Fruit fly (Drosophila melanogaster) whole organism, prepupa: ENCODE measurements around the gene L2HGDH.

ENCODE experiments used
- Blimp-1 ChIP-seq: fragments of 200-800 bp; sonication (Bioruptor generic); optimal IDR thresholded peaks from 3 replicates; lab custom pipeline; 2017; ENCODE audit warnings: missing biosample characterization, missing genetic modification characterization, mild to moderate bottlenecking, moderate library complexity, missing genetic modification reagents
- CG10631 ChIP-seq: fragments of 200-800 bp; sonication (Bioruptor generic); optimal IDR thresholded peaks from 2 replicates; lab custom pipeline; 2016; ENCODE audit warnings: missing biosample characterization, missing genetic modification characterization
- CG10669 ChIP-seq: fragments of 200-800 bp; sonication (Bioruptor generic); optimal IDR thresholded peaks from 3 replicates; lab custom pipeline; 2018; ENCODE audit warnings: missing biosample characterization, mild to moderate bottlenecking, missing genetic modification characterization, moderate library complexity
- CG11294 ChIP-seq: fragments of 200-800 bp; sonication (Bioruptor generic); IDR thresholded peaks from 2 replicates; pipeline ENCODE4 v1.3.6; 2022; ENCODE audit warnings: missing biosample characterization, missing genetic modification characterization
- CG11762 ChIP-seq: fragments of 200-800 bp; sonication (Bioruptor generic); optimal IDR thresholded peaks from 3 replicates; lab custom pipeline; 2016; ENCODE audit warnings: missing biosample characterization, missing genetic modification characterization; ENCODE audit not compliant: insufficient read depth
- CG11902 ChIP-seq: fragments of 200-800 bp; sonication (Bioruptor generic); optimal IDR thresholded peaks from 3 replicates; lab custom pipeline; 2016; ENCODE audit warnings: missing biosample characterization, missing genetic modification characterization
- CG15336 ChIP-seq: fragments of 200-800 bp; sonication (Bioruptor generic); IDR thresholded peaks from 2 replicates; pipeline ENCODE4 v1.3.6; 2022; ENCODE audit warnings: missing biosample characterization, missing genetic modification characterization
- CG1621 ChIP-seq: fragments of 200-800 bp; sonication (Bioruptor generic); optimal IDR thresholded peaks from 3 replicates; lab custom pipeline; 2018; ENCODE audit warnings: missing biosample characterization, mild to moderate bottlenecking, missing genetic modification characterization
- CG16779 ChIP-seq: fragments of 200-800 bp; sonication (Bioruptor generic); optimal IDR thresholded peaks from 3 replicates; lab custom pipeline; 2017; ENCODE audit warnings: missing biosample characterization, mild to moderate bottlenecking, missing genetic modification characterization
- CG3032 ChIP-seq: fragments of 200-800 bp; optimal IDR thresholded peaks from 2 replicates; lab custom pipeline; 2019; ENCODE audit warnings: missing biosample characterization, mild to moderate bottlenecking, missing genetic modification characterization, moderate library complexity
- CG32006 ChIP-seq: fragments of 200-800 bp; sonication (Bioruptor generic); optimal IDR thresholded peaks from 3 replicates; lab custom pipeline; 2017; ENCODE audit warnings: missing biosample characterization, mild to moderate bottlenecking, missing genetic modification characterization
- CG3919 ChIP-seq: fragments of 200-800 bp; sonication (Bioruptor generic); optimal IDR thresholded peaks from 3 replicates; lab custom pipeline; 2016; ENCODE audit warnings: missing biosample characterization, missing genetic modification characterization
- CG4318 ChIP-seq: fragments of 200-800 bp; sonication (Bioruptor generic); optimal IDR thresholded peaks from 3 replicates; lab custom pipeline; 2017; ENCODE audit warnings: missing biosample characterization, mild to moderate bottlenecking, missing genetic modification characterization
- CG6163 ChIP-seq: fragments of 200-800 bp; sonication (Bioruptor generic); IDR thresholded peaks from 3 replicates; pipeline ENCODE4 v1.3.6; 2022; ENCODE audit warnings: missing biosample characterization, missing genetic modification characterization
- CG6792 ChIP-seq: fragments of 200-800 bp; sonication (Bioruptor generic); optimal IDR thresholded peaks from 3 replicates; lab custom pipeline; 2016; ENCODE audit warnings: missing biosample characterization, missing genetic modification characterization
- CG8119 ChIP-seq: fragments of 200-800 bp; sonication (Bioruptor generic); IDR thresholded peaks from 3 replicates; pipeline ENCODE4 v1.3.6; 2022; ENCODE audit warnings: missing biosample characterization, missing genetic modification characterization
- CG8319 ChIP-seq: fragments of 200-800 bp; sonication (Bioruptor generic); optimal IDR thresholded peaks from 3 replicates; lab custom pipeline; 2016; ENCODE audit warnings: missing biosample characterization, missing genetic modification characterization
- Eip75B ChIP-seq: fragments of 200-800 bp; sonication (Bioruptor generic); optimal IDR thresholded peaks from 3 replicates; lab custom pipeline; 2016; ENCODE audit warnings: missing biosample characterization, missing genetic modification characterization
- Eip93F ChIP-seq: fragments of 200-800 bp; sonication (Bioruptor generic); optimal IDR thresholded peaks from 2 replicates; lab custom pipeline; 2016; ENCODE audit warnings: missing biosample characterization, mild to moderate bottlenecking, missing genetic modification characterization
- Ets21C ChIP-seq: fragments of 200-800 bp; sonication (Bioruptor generic); optimal IDR thresholded peaks from 3 replicates; lab custom pipeline; 2016; ENCODE audit warnings: missing biosample characterization, missing genetic modification characterization
- Gug ChIP-seq: fragments of 200-800 bp; sonication (Bioruptor generic); IDR thresholded peaks from 2 replicates; pipeline ENCODE4 v1.3.6; 2022; ENCODE audit warnings: missing biosample characterization, missing genetic modification characterization
- Hr39 ChIP-seq: fragments of 200-800 bp; sonication (Bioruptor generic); optimal IDR thresholded peaks from 2 replicates; lab custom pipeline; 2016; ENCODE audit warnings: missing biosample characterization, missing genetic modification characterization
- Met ChIP-seq: fragments of 200-800 bp; sonication (Bioruptor generic); optimal IDR thresholded peaks from 3 replicates; lab custom pipeline; 2016; ENCODE audit warnings: missing biosample characterization, missing genetic modification characterization
- Smox ChIP-seq: fragments of 200-800 bp; sonication (Bioruptor generic); optimal IDR thresholded peaks from 3 replicates; lab custom pipeline; 2016; ENCODE audit warnings: missing biosample characterization, missing genetic modification characterization
- Sox102F ChIP-seq: fragments of 200-800 bp; sonication (Bioruptor generic); optimal IDR thresholded peaks from 2 replicates; lab custom pipeline; 2016; ENCODE audit warnings: missing biosample characterization, mild to moderate bottlenecking, missing genetic modification characterization
- acj6 ChIP-seq: fragments of 200-800 bp; sonication (Bioruptor generic); optimal IDR thresholded peaks from 3 replicates; lab custom pipeline; 2016; ENCODE audit warnings: missing biosample characterization, missing genetic modification characterization
- cyc ChIP-seq: fragments of 200-800 bp; sonication (Bioruptor generic); optimal IDR thresholded peaks from 3 replicates; lab custom pipeline; 2016; ENCODE audit warnings: missing biosample characterization, missing genetic modification characterization
- dac ChIP-seq: fragments of 200-800 bp; sonication (Bioruptor generic); optimal IDR thresholded peaks from 2 replicates; lab custom pipeline; 2017; ENCODE audit warnings: missing biosample characterization, mild to moderate bottlenecking, missing genetic modification characterization
- eg ChIP-seq: fragments of 200-800 bp; sonication (Bioruptor generic); IDR thresholded peaks from 3 replicates; pipeline ENCODE4 v1.3.6; 2022; ENCODE audit warnings: missing biosample characterization, missing genetic modification characterization
- fd59A ChIP-seq: fragments of 200-800 bp; sonication (Bioruptor generic); optimal IDR thresholded peaks from 2 replicates; lab custom pipeline; 2017; ENCODE audit warnings: missing biosample characterization, mild to moderate bottlenecking, missing genetic modification characterization, missing genetic modification reagents
- fd85E ChIP-seq: fragments of 200-800 bp; sonication (Bioruptor generic); optimal IDR thresholded peaks from 3 replicates; lab custom pipeline; 2016; ENCODE audit warnings: missing biosample characterization, missing genetic modification characterization
- fkh ChIP-seq: fragments of 200-800 bp; sonication (Bioruptor generic); optimal IDR thresholded peaks from 3 replicates; lab custom pipeline; 2017; ENCODE audit warnings: missing biosample characterization, mild to moderate bottlenecking, missing genetic modification characterization, moderate library complexity
- net ChIP-seq: fragments of 200-800 bp; sonication (Bioruptor generic); optimal IDR thresholded peaks from 3 replicates; lab custom pipeline; 2016; ENCODE audit warnings: missing biosample characterization, missing genetic modification characterization
- pdm3 ChIP-seq: fragments of 200-800 bp; sonication (Bioruptor generic); optimal IDR thresholded peaks from 3 replicates; lab custom pipeline; 2016; ENCODE audit warnings: missing biosample characterization, missing genetic modification characterization
- salr ChIP-seq, 2 experiments: fragments of 200-800 bp; sonication (Bioruptor generic); optimal IDR thresholded peaks; 3 replicates each; lab custom pipeline; 2016 to 2018; ENCODE audit warnings: missing biosample characterization in 2 of 2, missing genetic modification characterization in 2 of 2, mild to moderate bottlenecking in 1 of 2
- svp ChIP-seq: fragments of 200-800 bp; sonication (Bioruptor generic); peaks from one replicate; lab custom pipeline; 2016; ENCODE audit warnings: missing biosample characterization, missing genetic modification characterization
- topi ChIP-seq: fragments of 200-800 bp; sonication (Bioruptor generic); optimal IDR thresholded peaks from 3 replicates; lab custom pipeline; 2016; ENCODE audit warnings: missing biosample characterization, missing genetic modification characterization
- vri ChIP-seq: fragments of 200-800 bp; sonication (Bioruptor generic); optimal IDR thresholded peaks from 3 replicates; lab custom pipeline; 2016; ENCODE audit warnings: missing biosample characterization, mild to moderate bottlenecking, missing genetic modification characterization

The L2HGDH gene

dm6 chr2L:19011895-19012645, 37.8 kb upstream of the L2HGDH start (continued):
- TF ChIP-seq Smox (GFP tag; lab: Kevin White, UChicago): peak; percentile 63
- peak; percentile 5 for TF ChIP-seq CG16779 (tag; lab: Kevin White, UChicago)
- peak; percentile 76 for TF ChIP-seq CG3032
- TF ChIP-seq CG32006 (GFP tag; lab: Kevin White, UChicago): peak; percentile 76
- peak; percentile 60 for TF ChIP-seq fd59A
- TF ChIP-seq CG3919 (GFP tag; lab: Kevin White, UChicago): peak; percentile 73
- TF ChIP-seq CG6163 (GFP tag; lab: Robert Waterston, UW): peak; percentile 80
- TF ChIP-seq Gug (GFP tag; lab: Robert Waterston, UW): peak; percentile 74
- peak; percentile 74 for TF ChIP-seq Met (GFP tag; lab: Kevin White, UChicago)
- no peak for TF ChIP-seq fd85E
- TF ChIP-seq cyc (GFP tag; lab: Kevin White, UChicago): peak; percentile 75
- peak; percentile 70 for TF ChIP-seq CG8119 (GFP tag; lab: Robert Waterston, UW)
- TF ChIP-seq Sox102F (GFP tag; lab: Kevin White, UChicago): peak; percentile 71
- TF ChIP-seq Blimp-1 (GFP tag; lab: Kevin White, UChicago): no peak
- TF ChIP-seq CG15336 (GFP tag; lab: Robert Waterston, UW): peak; percentile 63
- TF ChIP-seq Eip75B: peak; percentile 73
- no peak for TF ChIP-seq dac (GFP tag; lab: Kevin White, UChicago)
- peak; percentile 70 for TF ChIP-seq acj6 (GFP tag; lab: Kevin White, UChicago)
- TF ChIP-seq eg: peak; percentile 78
- TF ChIP-seq Hr39: peak; percentile 80
- peak; percentile 51 to 62 for TF ChIP-seq salr (GFP tag; optimal IDR thresholded peaks at IDR 0.05; lab: Kevin White, UChicago)
- no peak for TF ChIP-seq Eip93F (GFP tag; lab: Kevin White, UChicago)
- peak; percentile 75 for TF ChIP-seq CG6792 (GFP tag; lab: Kevin White, UChicago)
- peak; percentile 51 for TF ChIP-seq CG8319 (GFP tag; lab: Kevin White, UChicago)
- peak; percentile 44 for TF ChIP-seq CG11762
- TF ChIP-seq net: peak; percentile 67
- peak; percentile 15 for TF ChIP-seq fkh (GFP tag; lab: Kevin White, UChicago)
- TF ChIP-seq vri (GFP tag; lab: Kevin White, UChicago): peak; percentile 54

DNA sequence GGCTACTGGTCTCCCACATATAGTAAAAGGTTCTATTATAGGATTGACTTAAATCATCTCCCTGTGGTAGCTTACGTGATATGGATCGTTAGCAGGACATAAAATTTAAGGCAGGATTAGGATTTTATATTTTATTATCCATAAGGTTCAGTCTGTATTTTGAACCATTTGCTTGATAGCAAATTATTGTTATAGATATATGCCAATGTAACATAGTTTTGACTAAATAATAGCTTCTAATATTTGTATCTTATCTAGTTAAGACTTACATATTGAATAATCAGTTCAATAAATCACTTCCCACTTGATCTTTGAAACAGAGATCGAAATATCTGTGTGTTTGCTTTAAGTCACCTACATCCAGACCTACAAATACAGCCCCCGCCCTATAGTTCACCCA, 36.3 kb upstream of the L2HGDH start, which contains the start of gene robl37BC:
Gene robl37BC (plus strand): TSS at position 301 of the 400 bp plus-strand sequence.
- TF ChIP-seq Hr39 (no peak), Ets21C (GFP tag; lab: Kevin White, UChicago) (no peak), Eip93F (GFP tag; lab: Kevin White, UChicago) (no peak), CG10669 (GFP tag; lab: Kevin White, UChicago) (no peak), CG11294 (GFP tag; lab: Robert Waterston, UW) (no peak)

DNA sequence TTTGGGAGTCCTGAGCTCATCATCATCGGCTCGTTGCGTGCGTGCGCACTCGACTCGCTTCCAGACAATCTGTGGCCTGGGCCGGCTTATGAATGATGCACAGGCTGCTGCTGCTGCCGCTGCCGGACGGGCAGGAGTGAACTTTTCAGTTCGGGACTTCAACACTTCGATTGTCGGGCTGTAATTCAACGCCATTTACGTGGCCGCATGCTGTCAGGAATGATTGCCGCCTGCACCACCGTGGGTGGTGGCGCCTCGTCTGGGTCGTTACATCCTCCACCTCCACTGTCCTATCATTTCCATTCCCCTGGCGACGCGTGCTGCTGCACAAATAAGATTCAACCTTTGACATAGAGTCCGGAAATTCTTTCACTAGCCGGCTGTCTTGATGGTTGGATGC, 35.8 kb upstream of the L2HGDH start:
- TF ChIP-seq vri (GFP tag; lab: Kevin White, UChicago) (no peak), CG11902 (GFP tag; lab: Kevin White, UChicago) (no peak), svp (GFP tag; lab: Kevin White, UChicago) (no peak), Blimp-1 (GFP tag; lab: Kevin White, UChicago) (no peak), CG4318 (GFP tag; lab: Kevin White, UChicago) (no peak), CG1621 (tag; lab: Kevin White, UChicago) (no peak), Eip75B (no peak), fkh (GFP tag; lab: Kevin White, UChicago) (no peak), CG10631 (GFP tag; lab: Kevin White, UChicago) (no peak), CG3032 (no peak), pdm3 (GFP tag; lab: Kevin White, UChicago) (no peak), topi (GFP tag; lab: Kevin White, UChicago) (no peak)
